Worm (Caenorhabditis elegans) whole organism, young adult: ENCODE data around the gene Y43C5B.3.
A peak's percentile ranks its signal among the peaks of the same experiment; 100 is the strongest.

Source experiments
- F23B12.7 ChIP-seq: sonication (generic microtip); optimal IDR thresholded peaks from 2 replicates; lab custom pipeline; 2017; ENCODE audit warnings: missing genetic modification characterization, mild to moderate bottlenecking, missing compliant biosample characterization, antibody characterized with exemption, moderate library complexity; ENCODE audit not compliant: insufficient read depth
- F33H1.4 ChIP-seq: fragments of 200-800 bp; sonication (Bioruptor generic); IDR thresholded peaks from 2 replicates; pipeline ENCODE4 v1.3.6; 2022; ENCODE audit warnings: missing genetic modification reagents, missing genetic modification characterization, missing compliant biosample characterization
- F37B4.10 ChIP-seq: fragments of 200-800 bp; sonication (Bioruptor generic); IDR thresholded peaks from 2 replicates; pipeline ENCODE4 v1.3.6; 2022; ENCODE audit warnings: missing genetic modification characterization, missing compliant biosample characterization
- F52B5.7 ChIP-seq: sonication (generic microtip); optimal IDR thresholded peaks from 2 replicates; lab custom pipeline; 2016; ENCODE audit warnings: mild to moderate bottlenecking, missing genetic modification characterization, missing compliant biosample characterization
- F57C9.4 ChIP-seq: sonication (generic microtip); optimal IDR thresholded peaks from 2 replicates; lab custom pipeline; 2017; ENCODE audit warnings: mild to moderate bottlenecking, missing genetic modification characterization, missing compliant biosample characterization
- aptf-2 ChIP-seq: fragments of 200-800 bp; sonication (Bioruptor generic); conservative IDR thresholded peaks from 2 replicates; pipeline ENCODE4 v1.3.6; 2022; ENCODE audit warnings: missing genetic modification reagents, missing genetic modification characterization, missing compliant biosample characterization
- attf-5 ChIP-seq: fragments of 200-800 bp; sonication (Bioruptor generic); optimal IDR thresholded peaks from 2 replicates; lab custom pipeline; 2018; ENCODE audit warnings: mild to moderate bottlenecking, missing genetic modification characterization, missing compliant biosample characterization
- attf-6 ChIP-seq: fragments of 200-800 bp; sonication (Bioruptor generic); IDR thresholded peaks from 2 replicates; pipeline ENCODE4 v1.3.6; 2022; ENCODE audit warnings: missing genetic modification reagents, missing genetic modification characterization, missing compliant biosample characterization
- bed-2 ChIP-seq: fragments of 200-800 bp; sonication (Bioruptor generic); IDR thresholded peaks from 2 replicates; pipeline ENCODE4 v1.3.6; 2022; ENCODE audit warnings: missing genetic modification reagents, missing genetic modification characterization, missing compliant biosample characterization
- ccch-3 ChIP-seq: fragments of 200-800 bp; sonication (Bioruptor generic); optimal IDR thresholded peaks from 2 replicates; lab custom pipeline; 2018; ENCODE audit warnings: mild to moderate bottlenecking, missing genetic modification characterization, missing compliant biosample characterization
- cebp-1 ChIP-seq, 2 experiments: fragments of 200-800 bp in 1 of 2; sonication (Bioruptor generic) in 1 of 2; sonication (generic microtip) in 1 of 2; IDR thresholded peaks in 1 of 2; optimal IDR thresholded peaks in 1 of 2; 2 replicates each; pipeline versions ENCODE4 v1.3.6 to Lab custom; 2017 to 2022; ENCODE audit warnings: missing compliant biosample characterization in 2 of 2, missing genetic modification characterization in 2 of 2, mild to moderate bottlenecking in 1 of 2, missing genetic modification reagents in 1 of 2, moderate library complexity in 1 of 2
- ceh-100 ChIP-seq: fragments of 200-800 bp; sonication (Bioruptor generic); IDR thresholded peaks from 2 replicates; pipeline ENCODE4 v1.3.6; 2022; ENCODE audit warnings: missing genetic modification reagents, missing genetic modification characterization, missing compliant biosample characterization
- ceh-79 ChIP-seq: sonication (generic microtip); optimal IDR thresholded peaks from 2 replicates; lab custom pipeline; 2017; ENCODE audit warnings: mild to moderate bottlenecking, missing genetic modification characterization, missing compliant biosample characterization
- chd-7 ChIP-seq: sonication (generic microtip); optimal IDR thresholded peaks from 2 replicates; lab custom pipeline; 2016; ENCODE audit warnings: mild to moderate bottlenecking, missing genetic modification characterization, moderate library complexity, missing compliant biosample characterization
- die-1 ChIP-seq: sonication (generic microtip); optimal IDR thresholded peaks from 2 replicates; lab custom pipeline; 2016; ENCODE audit warnings: missing genotype, mild to moderate bottlenecking, missing genetic modification characterization, missing compliant biosample characterization
- ekl-4 ChIP-seq: fragments of 200-800 bp; sonication (Bioruptor generic); IDR thresholded peaks from 2 replicates; pipeline ENCODE4 v1.3.6; 2022; ENCODE audit warnings: missing genetic modification reagents, missing genetic modification characterization, missing compliant biosample characterization
- gei-17 ChIP-seq: fragments of 200-800 bp; sonication (Bioruptor generic); optimal IDR thresholded peaks from 2 replicates; lab custom pipeline; 2018; ENCODE audit warnings: mild to moderate bottlenecking, missing genetic modification characterization, missing compliant biosample characterization
- hlh-26 ChIP-seq: fragments of 200-800 bp; sonication (Bioruptor generic); conservative IDR thresholded peaks from 2 replicates; pipeline ENCODE4 v1.3.6; 2022; ENCODE audit warnings: missing genetic modification reagents, missing genetic modification characterization, missing compliant biosample characterization
- hsf-1 ChIP-seq: fragments of 200-800 bp; sonication (Bioruptor generic); IDR thresholded peaks from 2 replicates; pipeline ENCODE4 v1.3.6; 2022; ENCODE audit warnings: missing genetic modification reagents, missing genetic modification characterization, missing compliant biosample characterization
- lag-1 ChIP-seq: fragments of 200-800 bp; sonication (Bioruptor generic); IDR thresholded peaks from 2 replicates; pipeline ENCODE4 v1.3.6; 2022; ENCODE audit warnings: missing genetic modification reagents, missing genetic modification characterization, missing compliant biosample characterization
- let-526 ChIP-seq: fragments of 200-800 bp; sonication (Bioruptor generic); IDR thresholded peaks from 2 replicates; pipeline ENCODE4 v1.3.6; 2022; ENCODE audit warnings: missing genetic modification reagents, missing genetic modification characterization, missing compliant biosample characterization
- lsl-1 ChIP-seq: fragments of 200-800 bp; sonication (Bioruptor generic); optimal IDR thresholded peaks from 2 replicates; lab custom pipeline; 2018; ENCODE audit warnings: mild to moderate bottlenecking, missing genetic modification characterization, moderate library complexity, missing compliant biosample characterization
- madf-6 ChIP-seq: fragments of 200-800 bp; sonication (Bioruptor generic); IDR thresholded peaks from 2 replicates; pipeline ENCODE4 v1.3.6; 2022; ENCODE audit warnings: missing genetic modification reagents, missing genetic modification characterization, missing compliant biosample characterization
- mcd-1 ChIP-seq: fragments of 200-800 bp; sonication (Bioruptor generic); IDR thresholded peaks from 2 replicates; pipeline ENCODE4 v1.3.6; 2022; ENCODE audit warnings: missing genetic modification reagents, missing genetic modification characterization, missing compliant biosample characterization
- mel-28 ChIP-seq: sonication (generic microtip); optimal IDR thresholded peaks from 2 replicates; lab custom pipeline; 2016; ENCODE audit warnings: borderline replicate concordance, mild to moderate bottlenecking, missing genetic modification characterization, missing compliant biosample characterization
- mes-4 ChIP-seq: sonication (generic microtip); optimal IDR thresholded peaks from 2 replicates; lab custom pipeline; 2016; ENCODE audit warnings: missing genotype, missing genetic modification characterization, missing compliant biosample characterization
- nfyb-1 ChIP-seq: fragments of 200-800 bp; sonication (Bioruptor generic); IDR thresholded peaks from 2 replicates; pipeline ENCODE4 v1.3.6; 2022; ENCODE audit warnings: missing genetic modification reagents, missing genetic modification characterization, missing compliant biosample characterization
- nhr-179 ChIP-seq: sonication (generic microtip); optimal IDR thresholded peaks from 2 replicates; lab custom pipeline; 2016; ENCODE audit warnings: mild to moderate bottlenecking, missing genetic modification characterization, missing compliant biosample characterization
- pbrm-1 ChIP-seq: fragments of 200-800 bp; sonication (Bioruptor generic); IDR thresholded peaks from 2 replicates; pipeline ENCODE4 v1.3.6; 2022; ENCODE audit warnings: missing genetic modification reagents, missing genetic modification characterization, missing compliant biosample characterization
- rcor-1 ChIP-seq: fragments of 200-800 bp; sonication (Bioruptor generic); IDR thresholded peaks from 2 replicates; pipeline ENCODE4 v1.3.6; 2022; ENCODE audit warnings: missing genetic modification reagents, missing genetic modification characterization, missing compliant biosample characterization
- repo-1 ChIP-seq: sonication (generic microtip); optimal IDR thresholded peaks from 2 replicates; lab custom pipeline; 2017; ENCODE audit warnings: mild to moderate bottlenecking, missing genetic modification characterization, missing compliant biosample characterization
- snpc-1.1 ChIP-seq: sonication (generic microtip); optimal IDR thresholded peaks from 2 replicates; lab custom pipeline; 2017; ENCODE audit warnings: missing genetic modification characterization, mild to moderate bottlenecking, missing compliant biosample characterization, antibody characterized with exemption, moderate library complexity, missing genotype, missing genetic modification reagents; ENCODE audit not compliant: insufficient read depth
- snpc-3.4 ChIP-seq: sonication (generic microtip); optimal IDR thresholded peaks from 2 replicates; lab custom pipeline; 2017; ENCODE audit warnings: missing genetic modification characterization, mild to moderate bottlenecking, missing compliant biosample characterization, antibody characterized with exemption, moderate library complexity, missing genotype, missing genetic modification reagents
- snpc-4 ChIP-seq, 5 experiments: fragments of 150-350 bp in 1 of 5; sonication (generic microtip) in 4 of 5; optimal IDR thresholded peaks; 2 replicates each; lab custom pipeline; 2014 to 2018; ENCODE audit warnings: missing genetic modification characterization in 5 of 5, missing biosample characterization in 3 of 5, antibody characterized with exemption in 2 of 5, mild to moderate bottlenecking in 2 of 5, missing compliant biosample characterization in 2 of 5, missing genotype in 2 of 5, moderate library complexity in 2 of 5, missing genetic modification reagents in 1 of 5
- tbp1 ChIP-seq: fragments of 200-800 bp; sonication (Bioruptor generic); optimal IDR thresholded peaks from 2 replicates; lab custom pipeline; 2018; ENCODE audit warnings: mild to moderate bottlenecking, missing genetic modification characterization, missing compliant biosample characterization
- tlf-1 ChIP-seq: fragments of 200-800 bp; sonication (Bioruptor generic); optimal IDR thresholded peaks from 2 replicates; lab custom pipeline; 2018; ENCODE audit warnings: mild to moderate bottlenecking, missing genetic modification characterization, missing compliant biosample characterization
- ztf-18 ChIP-seq: sonication (generic microtip); optimal IDR thresholded peaks from 2 replicates; lab custom pipeline; 2016; ENCODE audit warnings: missing genotype, mild to moderate bottlenecking, missing genetic modification characterization, missing compliant biosample characterization
- ztf-22 ChIP-seq: fragments of 200-800 bp; sonication (Bioruptor generic); optimal IDR thresholded peaks from 2 replicates; lab custom pipeline; 2018; ENCODE audit warnings: mild to moderate bottlenecking, missing genetic modification characterization, moderate library complexity, missing compliant biosample characterization
- ztf-25 ChIP-seq: fragments of 200-800 bp; sonication (Bioruptor generic); IDR thresholded peaks from 2 replicates; pipeline ENCODE4 v1.3.6; 2022; ENCODE audit warnings: missing genetic modification reagents, missing genetic modification characterization, missing compliant biosample characterization

Y43C5B.3 gene

DNA sequence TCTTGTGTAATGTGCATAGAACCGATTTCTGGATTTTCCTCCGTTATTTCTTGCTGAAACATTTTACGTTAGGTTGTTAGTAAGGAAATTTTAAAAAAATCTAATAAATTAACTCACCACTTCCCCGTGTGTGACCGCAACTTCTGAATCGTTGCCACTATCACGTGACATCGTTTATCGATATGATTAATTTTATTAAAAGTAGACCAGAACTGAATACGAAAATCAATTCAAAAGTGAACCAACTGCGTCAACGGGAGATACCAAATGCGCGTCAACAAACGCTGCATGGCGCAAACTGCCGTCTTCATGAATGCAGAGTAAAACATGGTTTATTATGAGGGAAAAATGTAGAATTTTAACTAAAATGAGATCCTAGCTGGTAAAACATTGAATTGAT, 15.6 kb downstream of the Y43C5B.3 start, which contains the start of gene sir-2.1 (continued):
- TF ChIP-seq F23B12.7 (tag; lab: Kevin White, UChicago) (peak; percentile 16), ztf-25 (GFP tag; lab: Robert Waterston, UW) (no peak), F37B4.10 (no peak), snpc-1.1 (tag; lab: Kevin White, UChicago) (no peak), chd-7 (peak; percentile 13), attf-6 (GFP tag; lab: Robert Waterston, UW) (peak; percentile 51), bed-2 (GFP tag; lab: Robert Waterston, UW) (no peak), hlh-26 (GFP tag; lab: Robert Waterston, UW) (no peak), hsf-1 (GFP tag; lab: Robert Waterston, UW) (0 out of 2 replicates have a peak, but pooled peaks have one; percentile 40), ztf-22 (no peak), repo-1 (peak; percentile 88), F57C9.4 (tag; lab: Kevin White, UChicago) (no peak), aptf-2 (no peak), mcd-1 (GFP tag; lab: Robert Waterston, UW) (peak; percentile 44; the same call in 1 of the 2 replicates), mes-4 (no peak), let-526 (GFP tag; lab: Robert Waterston, UW) (no peak), lag-1 (GFP tag; lab: Robert Waterston, UW) (no peak), ceh-79 (tag; lab: Kevin White, UChicago) (peak; percentile 37), tlf-1 (GFP tag; lab: Kevin White, UChicago) (peak; percentile 18), ekl-4 (GFP tag; lab: Robert Waterston, UW) (peak; percentile 42; the same call in 1 of the 2 replicates), ceh-100 (GFP tag; lab: Robert Waterston, UW) (0 out of 2 replicates have a peak, but pooled peaks have one; percentile 26), snpc-3.4 (tag; lab: Kevin White, UChicago) (peak; percentile 35), gei-17 (GFP tag; lab: Kevin White, UChicago) (peak; percentile 19), tbp1 (peak; percentile 2), rcor-1 (GFP tag; lab: Robert Waterston, UW) (0 out of 2 replicates have a peak, but pooled peaks have one; percentile 25), attf-5 (peak; percentile 61), nhr-179 (tag; lab: Kevin White, UChicago) (no peak), snpc-4 (GFP tag; optimal IDR thresholded peaks at IDR 0.05; lab: Kevin White, UChicago) (no peak), snpc-4 (tag; optimal IDR thresholded peaks at IDR 0.05; lab: Kevin White, UChicago) (peak in 2 of 4 experiments; percentile 28), pbrm-1 (peak; percentile 40; the same call in 1 of the 2 replicates), lsl-1 (peak; percentile 26), madf-6 (GFP tag; lab: Robert Waterston, UW) (peak; percentile 46; the same call in 1 of the 2 replicates), die-1 (tag; lab: Kevin White, UChicago) (peak; percentile 5), cebp-1 (GFP tag; IDR thresholded peaks at IDR 0.05; lab: Robert Waterston, UW) (no peak), cebp-1 (tag; optimal IDR thresholded peaks at IDR 0.05; lab: Kevin White, UChicago) (peak; percentile 55), ccch-3 (GFP tag; lab: Kevin White, UChicago) (no peak), F52B5.7 (tag; lab: Kevin White, UChicago) (peak; percentile 6)
- TF ChIP-seq, all 124 proteins: peak for 31

DNA sequence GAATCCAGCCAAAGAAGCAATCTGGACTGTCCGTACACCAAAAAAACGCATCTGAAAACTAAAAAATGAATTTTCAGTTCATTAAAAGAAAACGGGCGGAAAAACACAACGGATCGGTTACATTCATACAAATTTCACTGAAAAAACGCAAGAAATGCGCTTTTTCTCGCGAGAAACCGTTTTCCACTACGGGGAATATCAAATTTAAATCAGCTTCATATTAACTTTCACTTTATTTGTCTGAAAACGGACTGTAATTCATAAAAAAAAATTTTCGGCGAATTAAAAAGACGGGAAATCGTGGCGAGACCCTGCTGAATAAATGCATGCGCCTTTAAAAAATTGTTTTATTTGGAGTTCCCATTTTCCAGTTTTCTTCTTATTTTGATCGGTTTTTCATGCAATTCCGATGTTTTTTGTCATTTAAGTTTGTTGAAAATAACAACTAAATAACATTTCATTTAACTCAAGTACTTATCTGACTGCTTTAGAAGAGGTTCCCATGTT, 17.4 kb downstream of the Y43C5B.3 start, which contains the start of gene pges-2:
TSS of gene pges-2 (minus strand) at position 51 of the 507 bp plus-strand sequence.
- TF ChIP-seq mel-28 (tag; lab: Kevin White, UChicago) (no peak), F33H1.4 (peak; percentile 84), ztf-18 (tag; lab: Kevin White, UChicago) (peak; percentile 47), nfyb-1 (GFP tag; lab: Robert Waterston, UW) (0 out of 2 replicates have a peak, but pooled peaks have one; percentile 20), madf-6 (GFP tag; lab: Robert Waterston, UW) (peak; percentile 6; the same call in 1 of the 2 replicates)
